Worm (Caenorhabditis elegans): ENCODE measurements around the gene T22B2.1.

The T22B2.1 gene

ce11 chrX:3932694-3933093 lies 6.8 kb downstream of the T22B2.1 start:
- no peak for TF ChIP-seq dmd-4 (tag; optimal IDR thresholded peaks at IDR 0.05; ENCODE audit: borderline replicate concordance)
- TF ChIP-seq ceh-2 (tag; optimal IDR thresholded peaks at IDR 0.05): no peak
- TF ChIP-seq tbx-7 (tag; optimal IDR thresholded peaks at IDR 0.05): no peak
- no peak for TF ChIP-seq C38D4.7 (GFP tag; optimal IDR thresholded peaks at IDR 0.05)
- TF ChIP-seq K09A11.1 (tag; optimal IDR thresholded peaks at IDR 0.05; ENCODE audit: insufficient read depth): no peak
- TF ChIP-seq madf-2 (tag; optimal IDR thresholded peaks at IDR 0.05): no peak
- no peak for TF ChIP-seq hlh-15 (tag; optimal IDR thresholded peaks at IDR 0.05)
- no peak for TF ChIP-seq ceh-18 (tag; optimal IDR thresholded peaks at IDR 0.05)

- TF ChIP-seq K09A11.1 (tag; optimal IDR thresholded peaks at IDR 0.05; ENCODE audit: insufficient read depth) (no peak), gmeb-2 (tag; optimal IDR thresholded peaks at IDR 0.05) (no peak), unc-3 (GFP tag; conservative IDR thresholded peaks at IDR 0.05) (no peak), unc-3 (tag; optimal IDR thresholded peaks at IDR 0.05) (no peak), elt-4 (tag; optimal IDR thresholded peaks at IDR 0.05) (no peak), pros-1 (tag; optimal IDR thresholded peaks at IDR 0.05) (no peak), ceh-45 (GFP tag; IDR thresholded peaks at IDR 0.05) (no peak), ceh-48 (tag; optimal IDR thresholded peaks at IDR 0.05) (no peak), ztf-16 (tag; optimal IDR thresholded peaks at IDR 0.05) (no peak), pha-4 (tag; optimal IDR thresholded peaks at IDR 0.05) (no peak), ceh-6 (GFP tag; optimal IDR thresholded peaks at IDR 0.05) (no peak), sox-2 (GFP tag; IDR thresholded peaks at IDR 0.05) (no peak), ceh-2 (tag; optimal IDR thresholded peaks at IDR 0.05) (no peak), pag-3 (tag; optimal IDR thresholded peaks at IDR 0.05; ENCODE audit: borderline replicate concordance) (no peak), lim-6 (tag; optimal IDR thresholded peaks at IDR 0.05) (no peak)
Measured at ce11 chrX:3937483-3937882, 11.6 kb downstream of the T22B2.1 start.

- TF ChIP-seq ceh-30 (tag; optimal IDR thresholded peaks at IDR 0.05) (no peak), unc-3 (GFP tag; conservative IDR thresholded peaks at IDR 0.05) (no peak), unc-3 (tag; optimal IDR thresholded peaks at IDR 0.05) (no peak)
Measured at ce11 chrX:3937884-3938283, 12.0 kb downstream of the T22B2.1 start.

ce11 chrX:3938950-3939349 lies 13.1 kb downstream of the T22B2.1 start, which contains the start of gene T19D2.3:
Gene T19D2.3 (plus strand): TSS chrX:3939250.
- TF ChIP-seq ceh-19 (GFP tag; optimal IDR thresholded peaks at IDR 0.05) (no peak), ahr-1 (tag; optimal IDR thresholded peaks at IDR 0.05) (no peak), nhr-11 (tag; optimal IDR thresholded peaks at IDR 0.05) (no peak), ttx-3 (tag; optimal IDR thresholded peaks at IDR 0.05) (no peak), rnt-1 (tag; optimal IDR thresholded peaks at IDR 0.05) (no peak), elt-2 (tag; optimal IDR thresholded peaks at IDR 0.05) (no peak), ceh-45 (GFP tag; IDR thresholded peaks at IDR 0.05) (no peak), K02D7.2 (tag; optimal IDR thresholded peaks at IDR 0.05) (no peak), pat-9 (tag; optimal IDR thresholded peaks at IDR 0.05) (no peak), hlh-30 (tag; optimal IDR thresholded peaks at IDR 0.05; ENCODE audit: insufficient read depth) (no peak)

- no peak for TF ChIP-seq elt-2 (tag; optimal IDR thresholded peaks at IDR 0.05)
- TF ChIP-seq unc-86 (tag; optimal IDR thresholded peaks at IDR 0.05): no peak
- TF ChIP-seq odd-2 (tag; optimal IDR thresholded peaks at IDR 0.05): no peak
- no peak for TF ChIP-seq ceh-30 (tag; optimal IDR thresholded peaks at IDR 0.05)
- no peak for TF ChIP-seq ceh-34 (tag; optimal IDR thresholded peaks at IDR 0.05)
- TF ChIP-seq ets-4 (tag; optimal IDR thresholded peaks at IDR 0.05): no peak
Measured at ce11 chrX:3942267-3942666, 16.4 kb downstream of the T22B2.1 start, which contains the start of gene T19D2.13. Gene T19D2.13 (minus strand): TSS chrX:3942367.
